Fruit fly (Drosophila melanogaster): ENCODE data around the gene CG10300.

The CG10300 gene

DNA sequence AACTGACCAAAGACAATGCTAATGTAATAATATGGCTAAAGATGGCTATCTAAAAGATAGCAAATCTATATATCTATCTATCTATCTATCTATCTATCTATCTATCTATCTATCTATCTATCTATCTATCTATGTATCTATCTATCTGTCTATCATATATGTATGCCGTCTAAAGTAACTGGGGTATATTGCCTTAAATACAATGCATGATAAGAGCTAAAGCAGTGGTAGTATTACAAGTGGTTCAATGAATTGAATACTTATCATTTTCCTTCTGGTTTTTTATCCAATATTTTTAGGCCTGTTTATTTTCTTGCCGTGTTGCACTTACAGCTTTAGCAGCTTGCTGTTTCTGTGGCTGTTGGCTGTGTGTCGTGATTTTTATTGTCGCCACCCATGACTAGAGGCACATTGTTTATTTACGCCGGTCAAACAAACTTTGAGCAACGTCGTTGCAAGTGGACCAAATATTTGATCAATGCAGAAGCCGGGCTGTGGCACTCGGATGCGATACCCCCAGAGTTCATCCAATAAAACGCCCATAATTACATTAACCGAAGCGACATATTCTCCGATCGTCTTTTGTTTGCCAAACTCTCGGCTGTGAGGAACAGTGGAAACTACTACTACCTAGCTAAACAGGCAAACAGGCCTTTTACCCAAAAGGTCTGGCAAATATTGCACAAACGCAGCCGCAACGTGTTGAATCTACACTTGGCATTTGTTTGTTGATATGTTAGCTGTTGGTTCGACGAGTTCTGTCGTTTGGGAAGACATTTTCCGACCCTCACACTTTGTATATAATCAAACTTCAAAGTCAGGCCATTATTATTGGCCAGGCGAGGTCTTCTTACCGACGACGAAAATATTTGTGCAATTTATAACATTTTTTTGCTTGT, 26.6 kb downstream of the CG10300 start:
- TF ChIP-seq pan (optimal IDR thresholded peaks at IDR 0.05) (no peak), Dll (optimal IDR thresholded peaks at IDR 0.05) (no peak), EcR (GFP tag; optimal IDR thresholded peaks at IDR 0.05) (no peak), usp (GFP tag; optimal IDR thresholded peaks at IDR 0.05) (no peak), CG8478 (optimal IDR thresholded peaks at IDR 0.05) (no peak), psq (optimal IDR thresholded peaks at IDR 0.05) (no peak)

DNA sequence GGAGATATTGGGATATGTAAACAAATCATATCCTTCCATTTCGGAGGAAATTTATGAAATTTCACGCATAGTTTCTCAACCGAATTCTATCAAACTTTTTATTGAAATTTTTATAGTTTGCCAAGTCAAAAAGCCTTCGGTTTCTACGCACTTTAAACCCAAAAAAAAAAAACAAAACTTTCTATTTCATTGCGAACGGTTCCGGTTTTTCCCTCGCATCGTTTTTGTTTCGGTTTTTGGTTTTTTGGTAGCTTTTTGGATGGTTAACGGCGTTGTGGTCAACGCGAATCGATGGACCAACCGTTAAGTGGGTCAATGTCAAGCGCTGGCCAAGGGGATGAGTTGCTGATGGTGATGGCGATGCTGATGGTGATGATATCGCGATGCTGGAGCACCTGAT, 29.6 kb downstream of the CG10300 start:
- TF ChIP-seq usp (GFP tag; optimal IDR thresholded peaks at IDR 0.05) (no peak), EcR (GFP tag; optimal IDR thresholded peaks at IDR 0.05) (no peak), pan (optimal IDR thresholded peaks at IDR 0.05) (no peak), psq (optimal IDR thresholded peaks at IDR 0.05) (no peak), CG8478 (optimal IDR thresholded peaks at IDR 0.05) (no peak), Dll (optimal IDR thresholded peaks at IDR 0.05) (no peak)

DNA sequence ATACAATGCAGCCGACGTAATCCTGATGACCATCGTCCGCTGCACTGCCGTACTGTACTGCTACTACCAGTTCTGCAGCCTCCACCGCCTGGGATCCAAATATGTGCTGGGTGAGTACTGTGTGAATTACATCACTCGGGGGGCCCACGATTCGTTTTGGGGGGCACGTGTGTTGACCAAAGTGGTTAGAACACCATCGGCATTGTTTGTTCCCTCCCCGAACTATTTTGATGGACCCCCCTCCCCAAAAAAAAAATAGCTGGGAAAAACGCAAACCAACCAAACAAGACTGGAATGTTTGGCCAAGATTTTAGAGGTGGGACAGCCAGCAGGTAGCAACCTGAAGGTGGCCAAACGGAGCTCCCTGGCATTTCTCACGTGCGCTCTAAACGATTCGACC, 36.1 kb downstream of the CG10300 start:
- TF ChIP-seq usp (GFP tag; optimal IDR thresholded peaks at IDR 0.05) = no peak
- TF ChIP-seq Dll (optimal IDR thresholded peaks at IDR 0.05) = no peak

DNA sequence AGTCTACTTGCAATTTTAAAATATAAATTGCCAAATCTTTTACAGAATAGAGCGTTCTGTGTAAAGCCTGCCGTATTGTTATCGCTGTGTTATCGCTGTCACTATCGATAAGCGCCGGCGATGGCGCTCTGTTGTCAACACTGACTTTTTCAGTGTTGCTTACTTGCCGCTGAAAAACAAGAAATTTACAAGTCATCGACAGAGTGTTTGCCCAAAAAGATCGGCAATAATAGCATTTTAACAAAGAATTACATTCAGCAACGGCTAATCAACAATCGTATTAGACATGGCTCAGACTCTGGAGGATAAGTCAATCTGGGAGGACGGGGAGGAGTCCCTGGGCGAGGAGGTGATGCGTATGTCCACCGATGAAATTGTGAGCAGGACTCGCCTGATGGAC, 41.4 kb downstream of the CG10300 start, which contains the start of the genes RanBP3 and Rpt5:
Gene RanBP3 (minus strand): TSS at position 107 of the 400 bp plus-strand sequence.
Gene Rpt5 (plus strand): TSS at position 149 of the 400 bp plus-strand sequence.
- TF ChIP-seq psq (optimal IDR thresholded peaks at IDR 0.05) (no peak), Dll (optimal IDR thresholded peaks at IDR 0.05) (no peak), usp (GFP tag; optimal IDR thresholded peaks at IDR 0.05) (no peak), CG8478 (optimal IDR thresholded peaks at IDR 0.05) (no peak), pan (optimal IDR thresholded peaks at IDR 0.05) (no peak), EcR (GFP tag; optimal IDR thresholded peaks at IDR 0.05) (no peak)

DNA sequence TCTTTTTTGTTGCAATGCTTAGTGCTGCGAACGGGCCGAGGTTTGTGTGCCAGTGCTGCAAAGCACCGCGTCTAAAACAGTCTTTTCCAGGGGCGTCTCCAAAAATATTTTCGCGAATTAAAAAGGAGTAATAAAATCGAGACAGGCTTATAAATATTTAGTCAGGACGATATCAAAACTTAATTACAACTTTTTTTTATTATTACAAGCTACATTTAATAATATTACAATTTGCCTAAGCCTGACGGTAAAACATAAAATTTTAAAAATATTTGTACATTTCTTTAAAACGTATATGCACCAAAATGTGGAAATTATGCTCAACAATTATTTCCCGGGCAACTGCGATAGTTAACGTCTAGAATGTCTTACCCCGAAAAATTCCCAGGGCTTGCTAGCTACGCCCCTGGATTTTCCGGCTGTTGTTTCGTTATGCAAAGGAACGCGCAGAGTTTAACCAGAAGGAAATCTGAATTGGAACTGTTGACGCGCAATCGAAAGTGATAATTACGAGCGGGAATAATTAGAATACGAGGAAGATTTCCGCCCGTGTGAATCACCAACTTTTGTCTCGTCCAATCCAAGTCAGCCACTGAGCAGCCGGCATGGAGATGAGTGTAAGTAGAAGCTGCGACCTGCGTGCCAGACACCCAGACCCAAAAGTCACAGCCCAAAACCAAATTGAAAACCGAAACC, 46.7 kb downstream of the CG10300 start, which contains the start of the genes PTPMT1 and Hrd3:
Gene PTPMT1 (plus strand): TSS at position 428 of the 696 bp plus-strand sequence.
Gene Hrd3 (minus strand): TSS at position 646 of the 696 bp plus-strand sequence.
- TF ChIP-seq pan (optimal IDR thresholded peaks at IDR 0.05) = no peak
- no peak for TF ChIP-seq EcR (GFP tag; optimal IDR thresholded peaks at IDR 0.05)
- no peak for TF ChIP-seq usp (GFP tag; optimal IDR thresholded peaks at IDR 0.05)
- no peak for TF ChIP-seq CG8478 (optimal IDR thresholded peaks at IDR 0.05)
- TF ChIP-seq Dll (optimal IDR thresholded peaks at IDR 0.05) = no peak
- no peak for TF ChIP-seq psq (optimal IDR thresholded peaks at IDR 0.05)

DNA sequence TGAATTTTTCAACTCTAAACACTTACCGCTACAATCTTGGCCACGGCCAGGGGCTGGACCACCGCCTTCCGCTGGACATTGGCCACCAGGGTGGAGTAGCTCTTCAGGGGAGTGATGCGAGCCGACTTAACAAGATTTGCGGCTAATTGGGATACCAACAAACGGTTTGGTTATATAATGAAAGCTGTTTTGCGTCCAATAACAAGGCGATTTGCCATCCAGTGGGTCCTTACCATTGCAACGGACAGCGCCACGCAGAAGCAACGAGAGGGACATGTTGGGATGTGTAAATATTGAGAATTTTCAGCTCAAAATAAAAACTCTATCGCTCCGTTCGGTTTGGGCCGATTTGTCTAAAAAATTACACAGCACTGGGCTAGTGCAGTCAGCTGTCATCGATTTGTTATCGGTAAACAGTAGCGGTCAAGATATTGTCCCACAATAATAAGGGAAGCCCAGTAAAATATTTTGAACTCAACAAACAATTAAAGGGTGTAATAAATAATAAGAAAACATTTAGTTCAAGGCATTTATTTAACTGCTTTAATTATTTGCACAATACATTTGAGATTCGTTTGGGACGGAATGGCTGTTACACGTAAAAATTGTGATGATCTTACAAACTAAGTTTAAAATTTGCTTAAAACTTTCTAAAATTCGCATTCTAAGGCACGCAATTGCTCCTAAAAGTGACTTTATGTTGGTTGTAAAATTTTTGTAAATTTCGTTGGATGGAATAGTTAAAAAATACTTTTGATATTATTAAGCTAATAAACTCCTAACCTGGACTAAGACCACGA, 49.1 kb downstream of the CG10300 start, which contains the start of gene SdhD:
Gene SdhD (minus strand): TSS at position 382 of the 800 bp plus-strand sequence.
- TF ChIP-seq Dll (optimal IDR thresholded peaks at IDR 0.05) = no peak
- TF ChIP-seq CG8478 (optimal IDR thresholded peaks at IDR 0.05) = no peak

Measured in whole organism.